Worm (Caenorhabditis elegans) whole organism, late embryonic: Measurements from ENCODE around the gene srh-200.

Experiments
- F13H6.1 ChIP-seq: sonication (generic microtip); optimal IDR thresholded peaks from 2 replicates; lab custom pipeline; 2016; ENCODE audit warnings: missing genetic modification characterization, missing compliant biosample characterization
- K02D7.2 ChIP-seq: sonication (generic microtip); optimal IDR thresholded peaks from 2 replicates; lab custom pipeline; 2017; ENCODE audit warnings: mild to moderate bottlenecking, missing genetic modification characterization, missing compliant biosample characterization
- T23F11.4 ChIP-seq: fragments of 200-800 bp; sonication (Bioruptor generic); optimal IDR thresholded peaks from 2 replicates; lab custom pipeline; 2018; ENCODE audit warnings: mild to moderate bottlenecking, missing genetic modification characterization, missing compliant biosample characterization
- Y22D7AL.16 ChIP-seq: sonication (generic microtip); optimal IDR thresholded peaks from 2 replicates; lab custom pipeline; 2016; ENCODE audit warnings: missing genetic modification characterization, missing compliant biosample characterization
- ahr-1 ChIP-seq: sonication (generic microtip); optimal IDR thresholded peaks from 2 replicates; lab custom pipeline; 2016; ENCODE audit warnings: missing genetic modification characterization, missing compliant biosample characterization
- ama-1 ChIP-seq: fragments of 150-350 bp; optimal IDR thresholded peaks from 2 replicates; lab custom pipeline; 2014
- ceh-18 ChIP-seq: sonication (generic microtip); optimal IDR thresholded peaks from 2 replicates; lab custom pipeline; 2016; ENCODE audit warnings: missing genetic modification characterization, missing compliant biosample characterization
- ceh-22 ChIP-seq: sonication (generic microtip); optimal IDR thresholded peaks from 2 replicates; lab custom pipeline; 2017; ENCODE audit warnings: missing biosample characterization, missing genetic modification characterization
- ceh-24 ChIP-seq: sonication (generic microtip); optimal IDR thresholded peaks from 2 replicates; lab custom pipeline; 2016; ENCODE audit warnings: mild to moderate bottlenecking, missing genetic modification characterization, missing compliant biosample characterization
- ceh-45 ChIP-seq: fragments of 200-800 bp; sonication (Bioruptor generic); IDR thresholded peaks from 2 replicates; pipeline ENCODE4 v1.3.6; 2022; ENCODE audit warnings: missing genetic modification reagents, missing genetic modification characterization, missing compliant biosample characterization
- dmd-4 ChIP-seq: sonication (generic microtip); optimal IDR thresholded peaks from 2 replicates; lab custom pipeline; 2016; ENCODE audit warnings: borderline replicate concordance, missing genetic modification characterization, missing compliant biosample characterization
- elt-4 ChIP-seq: sonication (generic microtip); optimal IDR thresholded peaks from 2 replicates; lab custom pipeline; 2016; ENCODE audit warnings: missing genetic modification characterization, missing compliant biosample characterization
- eyg-1 ChIP-seq: sonication (generic microtip); optimal IDR thresholded peaks from 2 replicates; lab custom pipeline; 2016; ENCODE audit warnings: missing genotype, missing genetic modification characterization, missing compliant biosample characterization
- fkh-10 ChIP-seq: fragments of 150-350 bp; optimal IDR thresholded peaks from 2 replicates; lab custom pipeline; 2014; ENCODE audit warnings: missing biosample characterization, missing genetic modification reagents, missing genetic modification characterization
- gmeb-2 ChIP-seq: sonication (generic microtip); optimal IDR thresholded peaks from 2 replicates; lab custom pipeline; 2016; ENCODE audit warnings: missing genetic modification characterization, inconsistent platforms, missing compliant biosample characterization
- hlh-15 ChIP-seq: sonication (generic microtip); optimal IDR thresholded peaks from 2 replicates; lab custom pipeline; 2016; ENCODE audit warnings: missing genetic modification characterization, missing compliant biosample characterization
- hlh-30 ChIP-seq: sonication (generic microtip); optimal IDR thresholded peaks from 2 replicates; lab custom pipeline; 2017; ENCODE audit warnings: antibody characterized with exemption, missing genetic modification characterization, missing compliant biosample characterization; ENCODE audit not compliant: insufficient read depth
- hlh-8 ChIP-seq: sonication (generic microtip); optimal IDR thresholded peaks from 2 replicates; lab custom pipeline; 2016; ENCODE audit warnings: missing genotype, missing genetic modification characterization, missing compliant biosample characterization
- lim-6 ChIP-seq: sonication (generic microtip); optimal IDR thresholded peaks from 2 replicates; lab custom pipeline; 2016; ENCODE audit warnings: missing genetic modification characterization, missing compliant biosample characterization
- nhr-11 ChIP-seq: fragments of 150-350 bp; optimal IDR thresholded peaks from 2 replicates; lab custom pipeline; 2014; ENCODE audit warnings: missing biosample characterization, missing genetic modification characterization
- nhr-232 ChIP-seq: sonication (generic microtip); optimal IDR thresholded peaks from 2 replicates; lab custom pipeline; 2016; ENCODE audit warnings: missing genetic modification characterization, missing compliant biosample characterization
- odd-2 ChIP-seq: sonication (generic microtip); optimal IDR thresholded peaks from 2 replicates; lab custom pipeline; 2017; ENCODE audit warnings: antibody characterized with exemption, mild to moderate bottlenecking, missing genetic modification characterization, missing compliant biosample characterization
- pax-1 ChIP-seq: fragments of 150-350 bp; optimal IDR thresholded peaks from 2 replicates; lab custom pipeline; 2014; ENCODE audit warnings: missing biosample characterization, missing genetic modification characterization
- pha-2 ChIP-seq: sonication (generic microtip); optimal IDR thresholded peaks from 2 replicates; lab custom pipeline; 2017; ENCODE audit warnings: mild to moderate bottlenecking, missing genetic modification characterization, missing compliant biosample characterization
- pha-4 ChIP-seq: fragments of 150-350 bp; optimal IDR thresholded peaks from 2 replicates; lab custom pipeline; 2018; ENCODE audit warnings: missing biosample characterization, missing genetic modification reagents, missing genetic modification characterization
- pqm-1 ChIP-seq: sonication (generic microtip); optimal IDR thresholded peaks from 2 replicates; lab custom pipeline; 2016; ENCODE audit warnings: missing genetic modification characterization, missing compliant biosample characterization
- pros-1 ChIP-seq: fragments of 150-350 bp; optimal IDR thresholded peaks from 2 replicates; lab custom pipeline; 2014; ENCODE audit warnings: missing biosample characterization, missing genetic modification reagents, missing genetic modification characterization
- sdc-2 ChIP-seq: sonication (generic microtip); optimal IDR thresholded peaks from 2 replicates; lab custom pipeline; 2016; ENCODE audit warnings: missing genotype, missing genetic modification characterization, missing compliant biosample characterization
- syd-9 ChIP-seq: sonication (generic microtip); optimal IDR thresholded peaks from 2 replicates; lab custom pipeline; 2016; ENCODE audit warnings: mild to moderate bottlenecking, missing genetic modification characterization, moderate library complexity, missing compliant biosample characterization
- tbx-7 ChIP-seq: sonication (generic microtip); optimal IDR thresholded peaks from 2 replicates; lab custom pipeline; 2016; ENCODE audit warnings: missing genotype, missing genetic modification characterization, missing compliant biosample characterization
- ttx-3 ChIP-seq: sonication (generic microtip); optimal IDR thresholded peaks from 2 replicates; lab custom pipeline; 2016; ENCODE audit warnings: missing genetic modification reagents, missing genetic modification characterization, missing compliant biosample characterization
- unc-3 ChIP-seq, 2 experiments: fragments of 200-800 bp in 1 of 2; sonication (Bioruptor generic) in 1 of 2; sonication (generic microtip) in 1 of 2; conservative IDR thresholded peaks in 1 of 2; optimal IDR thresholded peaks in 1 of 2; 2 replicates each; pipeline versions ENCODE4 v1.3.6 to Lab custom; 2016 to 2022; ENCODE audit warnings: missing compliant biosample characterization in 2 of 2, missing genetic modification characterization in 2 of 2, missing genetic modification reagents in 1 of 2
- unc-55 ChIP-seq: sonication (generic microtip); optimal IDR thresholded peaks from 2 replicates; lab custom pipeline; 2017; ENCODE audit warnings: missing biosample characterization, missing genetic modification reagents, missing genetic modification characterization
- zip-5 ChIP-seq: sonication (generic microtip); optimal IDR thresholded peaks from 2 replicates; lab custom pipeline; 2016; ENCODE audit warnings: missing genetic modification characterization, missing compliant biosample characterization

srh-200 gene

DNA sequence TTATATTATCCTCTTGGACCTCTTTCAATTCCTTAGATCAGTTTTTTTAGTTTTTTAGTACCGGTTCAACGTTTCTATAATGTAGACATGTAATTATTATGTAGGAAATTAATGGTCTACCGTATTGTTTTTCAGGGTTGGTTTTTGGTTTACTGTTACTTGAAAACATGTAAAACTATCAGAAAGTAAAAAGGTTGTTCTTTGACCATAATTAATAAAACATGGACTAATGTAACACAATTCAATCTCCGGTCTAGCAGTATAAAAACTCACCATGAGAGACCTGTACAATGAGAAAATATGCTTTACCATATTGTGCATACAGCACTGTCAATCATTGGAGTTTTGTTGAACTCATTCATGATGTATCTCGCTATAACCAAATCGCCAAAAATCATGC lies 18.0 kb downstream of the srh-200 start, which contains the start of gene srd-29:
Gene srd-29 (plus strand): TSS at position 301 of the 400 bp plus-strand sequence.
- TF ChIP-seq pha-2 (tag; lab: Kevin White, UChicago) (no peak), elt-4 (no peak), Y22D7AL.16 (no peak), hlh-15 (tag; lab: Kevin White, UChicago) (no peak), ceh-24 (no peak), K02D7.2 (tag; lab: Kevin White, UChicago) (no peak), pqm-1 (tag; lab: Kevin White, UChicago) (no peak), pros-1 (tag; lab: Kevin White, UChicago) (no peak)

DNA sequence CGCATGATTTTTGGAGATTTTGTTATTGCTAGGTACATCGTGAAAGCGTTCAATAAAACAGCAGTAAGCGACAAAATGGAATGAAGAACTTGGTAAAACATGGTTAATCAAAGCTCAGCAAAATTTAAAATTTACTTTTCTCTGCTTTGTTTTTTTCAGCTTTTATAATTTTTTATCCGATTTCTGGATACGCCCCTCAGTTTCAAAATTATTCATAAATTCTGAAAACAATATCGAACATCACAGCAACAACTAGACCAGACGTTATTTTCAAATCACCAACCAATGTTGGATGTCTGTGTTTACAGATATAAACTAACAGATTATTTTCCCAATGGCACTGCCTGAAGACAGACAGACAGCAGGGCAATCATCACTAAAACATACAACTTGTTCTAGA lies 18.8 kb downstream of the srh-200 start, which contains the start of gene srd-31:
Gene srd-31 (minus strand): TSS at position 101 of the 400 bp plus-strand sequence.
- TF ChIP-seq gmeb-2 (tag; lab: Kevin White, UChicago) (no peak), Y22D7AL.16 (no peak), odd-2 (tag; lab: Kevin White, UChicago) (no peak), hlh-30 (tag; lab: Kevin White, UChicago) (no peak), pros-1 (tag; lab: Kevin White, UChicago) (no peak), F13H6.1 (tag; lab: Kevin White, UChicago) (no peak), pax-1 (tag; lab: Kevin White, UChicago) (no peak), unc-55 (GFP tag; lab: Kevin White, UChicago) (no peak), ahr-1 (tag; lab: Kevin White, UChicago) (no peak)
- TF ChIP-seq, all 69 proteins: peak for 0

DNA sequence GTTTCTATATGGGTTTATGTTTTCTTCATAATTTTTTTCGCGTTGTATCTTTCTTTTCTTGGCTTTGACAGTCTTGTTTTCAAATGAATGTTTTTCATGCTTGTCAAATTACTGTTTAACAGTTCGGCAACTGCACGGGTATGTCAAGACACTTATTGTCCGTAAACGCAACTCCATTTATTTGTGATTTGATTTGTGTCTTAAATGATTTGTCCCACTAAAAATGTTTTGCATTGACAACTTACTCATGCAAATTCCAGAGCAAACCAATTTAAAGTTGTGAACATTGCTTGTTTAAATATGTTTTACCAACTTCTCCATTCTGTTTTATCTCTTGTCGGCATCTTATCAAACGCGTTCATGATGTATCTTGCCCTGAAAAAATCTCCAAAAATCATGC lies 21.7 kb downstream of the srh-200 start, which contains the start of gene srd-25:
Gene srd-25 (plus strand): TSS at position 301 of the 400 bp plus-strand sequence.
- no peak for TF ChIP-seq unc-3 (GFP tag; conservative IDR thresholded peaks at IDR 0.05; lab: Robert Waterston, UW)
- TF ChIP-seq unc-3 (tag; optimal IDR thresholded peaks at IDR 0.05; lab: Kevin White, UChicago), result no peak
- TF ChIP-seq hlh-8 (tag; lab: Kevin White, UChicago), result no peak
- no peak for TF ChIP-seq lim-6
- TF ChIP-seq ceh-22, result no peak
- TF ChIP-seq ceh-45 (GFP tag; lab: Robert Waterston, UW), result no peak
- no peak for TF ChIP-seq tbx-7 (tag; lab: Kevin White, UChicago)
- TF ChIP-seq Y22D7AL.16, result no peak
- TF ChIP-seq syd-9, result no peak
- no peak for TF ChIP-seq ama-1 (lab: Kevin White, UChicago)
- TF ChIP-seq T23F11.4, result no peak
- TF ChIP-seq ceh-18, result no peak
- TF ChIP-seq hlh-15 (tag; lab: Kevin White, UChicago), result no peak
- TF ChIP-seq fkh-10 (GFP tag; lab: Kevin White, UChicago), result no peak
- TF ChIP-seq pha-2 (tag; lab: Kevin White, UChicago), result no peak
- TF ChIP-seq nhr-11 (tag; lab: Kevin White, UChicago), result no peak
- no peak for TF ChIP-seq ttx-3 (tag; lab: Kevin White, UChicago)
- no peak for TF ChIP-seq pros-1 (tag; lab: Kevin White, UChicago)
- TF ChIP-seq sdc-2 (tag; lab: Kevin White, UChicago), result no peak
- no peak for TF ChIP-seq nhr-232 (tag; lab: Kevin White, UChicago)
- no peak for TF ChIP-seq ahr-1 (tag; lab: Kevin White, UChicago)
- TF ChIP-seq, all 69 proteins: peak for 0

DNA sequence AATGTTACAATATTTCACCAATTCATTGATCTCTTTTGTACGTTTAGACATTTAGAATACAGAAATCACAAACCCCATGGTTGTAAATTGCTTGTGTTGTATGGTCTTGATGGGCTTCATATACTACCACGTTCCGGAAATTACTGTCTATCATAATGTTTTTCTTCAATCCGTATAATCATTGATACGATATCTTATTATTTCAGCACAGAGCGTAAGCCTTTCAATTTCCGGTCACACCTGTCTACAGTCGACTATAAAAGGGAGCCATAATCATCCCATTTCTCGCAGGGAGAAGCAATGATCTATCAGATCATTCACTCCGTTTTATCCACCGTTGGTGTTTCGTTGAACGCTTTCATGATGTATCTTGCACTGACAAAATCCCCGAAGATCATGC lies 24.0 kb downstream of the srh-200 start, which contains the start of gene srd-30:
Gene srd-30 (plus strand): TSS at position 301 of the 400 bp plus-strand sequence.
- TF ChIP-seq eyg-1 (tag; lab: Kevin White, UChicago), result no peak
- TF ChIP-seq ahr-1 (tag; lab: Kevin White, UChicago), result no peak
- TF ChIP-seq unc-3 (GFP tag; conservative IDR thresholded peaks at IDR 0.05; lab: Robert Waterston, UW), result no peak
- TF ChIP-seq unc-3 (tag; optimal IDR thresholded peaks at IDR 0.05; lab: Kevin White, UChicago), result no peak
- no peak for TF ChIP-seq pha-4 (tag; lab: Kevin White, UChicago)
- TF ChIP-seq zip-5 (tag; lab: Kevin White, UChicago), result no peak
- no peak for TF ChIP-seq ceh-45 (GFP tag; lab: Robert Waterston, UW)
- TF ChIP-seq F13H6.1 (tag; lab: Kevin White, UChicago), result no peak
- TF ChIP-seq ceh-18, result no peak
- no peak for TF ChIP-seq dmd-4 (tag; lab: Kevin White, UChicago)
